Fruit fly (Drosophila melanogaster) whole organism, embryonic: ENCODE data around the gene CG15572.
"Not testable (repeated sequence)": the region's sequence is repeated elsewhere in the genome, so short reads cannot be mapped to it uniquely, and the experiment has no call there.

ENCODE experiments used
- BEAF-32 ChIP-seq: fragments of 200-800 bp; sonication (Bioruptor generic); optimal IDR thresholded peaks from 3 replicates; lab custom pipeline; 2017; ENCODE audit warnings: missing biosample characterization, missing genetic modification characterization, mild to moderate bottlenecking, moderate library complexity, missing genetic modification reagents
- Bgb ChIP-seq: fragments of 200-800 bp; sonication (Bioruptor generic); IDR thresholded peaks from 2 replicates; pipeline ENCODE4 v1.3.6; 2022; ENCODE audit warnings: missing biosample characterization, missing genetic modification characterization; ENCODE audit not compliant: partially characterized antibody
- CG11456 ChIP-seq: fragments of 200-800 bp; sonication (Bioruptor generic); IDR thresholded peaks from 3 replicates; pipeline ENCODE4 v1.3.6; 2022; ENCODE audit warnings: missing biosample characterization, missing genetic modification characterization
- CG13287 ChIP-seq: fragments of 200-800 bp; sonication (Bioruptor generic); IDR thresholded peaks from 2 replicates; pipeline ENCODE4 v1.3.6; 2022; ENCODE audit warnings: missing biosample characterization, missing genetic modification characterization; ENCODE audit not compliant: partially characterized antibody
- CG16813 ChIP-seq: fragments of 200-800 bp; sonication (Bioruptor generic); IDR thresholded peaks from 3 replicates; pipeline ENCODE4 v1.3.6; 2022; ENCODE audit warnings: missing biosample characterization, missing genetic modification characterization; ENCODE audit not compliant: partially characterized antibody
- CG32532 ChIP-seq: fragments of 200-800 bp; sonication (Bioruptor generic); IDR thresholded peaks from 2 replicates; pipeline ENCODE4 v1.3.6; 2022; ENCODE audit warnings: missing biosample characterization, missing genetic modification characterization
- CG34224 ChIP-seq: fragments of 200-800 bp; sonication (Bioruptor generic); IDR thresholded peaks from 3 replicates; pipeline ENCODE4 v1.3.6; 2022; ENCODE audit warnings: missing biosample characterization, missing genetic modification characterization; ENCODE audit not compliant: partially characterized antibody
- CG3995 ChIP-seq: fragments of 200-800 bp; sonication (Bioruptor generic); optimal IDR thresholded peaks from 3 replicates; lab custom pipeline; 2016; ENCODE audit warnings: missing biosample characterization, missing genetic modification characterization
- CG42726 ChIP-seq: fragments of 200-800 bp; sonication (Bioruptor generic); IDR thresholded peaks from 2 replicates; pipeline ENCODE4 v1.3.6; 2022; ENCODE audit warnings: missing biosample characterization, missing genetic modification characterization; ENCODE audit not compliant: partially characterized antibody
- CG6689 ChIP-seq: fragments of 200-800 bp; sonication (Bioruptor generic); IDR thresholded peaks from 2 replicates; pipeline ENCODE4 v1.3.6; 2022; ENCODE audit warnings: missing biosample characterization, missing genetic modification characterization
- CG8290 ChIP-seq, 3 experiments: fragments of 200-800 bp; sonication (Bioruptor generic); optimal IDR thresholded peaks; 2 replicates each; lab custom pipeline; 2016 to 2019; ENCODE audit warnings: missing biosample characterization in 3 of 3, missing genetic modification characterization in 3 of 3, mild to moderate bottlenecking in 2 of 3, moderate library complexity in 1 of 3
- CG9932 ChIP-seq: fragments of 200-800 bp; sonication (Bioruptor generic); IDR thresholded peaks from 2 replicates; pipeline ENCODE4 v1.3.6; 2022; ENCODE audit warnings: missing biosample characterization, missing genetic modification characterization
- Dll ChIP-seq: fragments of 200-800 bp; sonication (Bioruptor generic); IDR thresholded peaks from 4 replicates; pipeline ENCODE4 v1.3.6; 2022; ENCODE audit warnings: missing biosample characterization, missing genetic modification characterization; ENCODE audit not compliant: partially characterized antibody
- Dp ChIP-seq: fragments of 200-800 bp; sonication (Bioruptor generic); optimal IDR thresholded peaks from 2 replicates; lab custom pipeline; 2018; ENCODE audit warnings: missing biosample characterization, mild to moderate bottlenecking, missing genetic modification characterization, moderate library complexity
- Dref ChIP-seq: fragments of 200-800 bp; sonication (Bioruptor generic); IDR thresholded peaks from 2 replicates; pipeline ENCODE4 v1.3.6; 2022; ENCODE audit warnings: missing biosample characterization, missing genetic modification characterization
- E2f2 ChIP-seq: fragments of 200-800 bp; sonication (Bioruptor generic); IDR thresholded peaks from 2 replicates; pipeline ENCODE4 v1.3.6; 2022; ENCODE audit warnings: missing biosample characterization, missing genetic modification characterization
- Gug ChIP-seq: fragments of 200-800 bp; sonication (Bioruptor generic); IDR thresholded peaks from 4 replicates; pipeline ENCODE4 v1.3.6; 2022; ENCODE audit warnings: missing biosample characterization, missing genetic modification characterization
- HLH4C ChIP-seq: fragments of 200-800 bp; sonication (Bioruptor generic); IDR thresholded peaks from 3 replicates; pipeline ENCODE4 v1.3.6; 2022; ENCODE audit warnings: missing biosample characterization, missing genetic modification characterization; ENCODE audit not compliant: partially characterized antibody
- MBD-R2 ChIP-seq: fragments of 200-800 bp; sonication (Bioruptor generic); IDR thresholded peaks from 2 replicates; pipeline ENCODE4 v1.3.6; 2022; ENCODE audit warnings: missing biosample characterization, missing genetic modification characterization
- NFAT ChIP-seq: fragments of 200-800 bp; sonication (Bioruptor generic); IDR thresholded peaks from 2 replicates; pipeline ENCODE4 v1.3.6; 2022; ENCODE audit warnings: missing biosample characterization, missing genetic modification characterization
- Rfx ChIP-seq: fragments of 200-800 bp; sonication (Bioruptor generic); IDR thresholded peaks from 2 replicates; pipeline ENCODE4 v1.3.6; 2022; ENCODE audit warnings: missing biosample characterization, missing genetic modification characterization
- Scr ChIP-seq: fragments of 200-800 bp; sonication (Bioruptor generic); IDR thresholded peaks from 2 replicates; pipeline ENCODE4 v1.3.6; 2022; ENCODE audit warnings: missing biosample characterization, missing genetic modification characterization; ENCODE audit not compliant: partially characterized antibody
- Sry-δ ChIP-seq: fragments of 200-800 bp; sonication (Bioruptor generic); optimal IDR thresholded peaks from 2 replicates; lab custom pipeline; 2016; ENCODE audit warnings: missing biosample characterization, missing genetic modification characterization
- amos ChIP-seq: fragments of 200-800 bp; sonication (Bioruptor generic); IDR thresholded peaks from 2 replicates; pipeline ENCODE4 v1.3.6; 2022; ENCODE audit warnings: missing biosample characterization, missing genetic modification characterization; ENCODE audit not compliant: partially characterized antibody
- bbx ChIP-seq: fragments of 200-800 bp; sonication (Bioruptor generic); IDR thresholded peaks from 2 replicates; pipeline ENCODE4 v1.3.6; 2022; ENCODE audit warnings: missing biosample characterization, missing genetic modification characterization; ENCODE audit not compliant: partially characterized antibody
- crp ChIP-seq, 2 experiments: fragments of 200-800 bp; sonication (Bioruptor generic); optimal IDR thresholded peaks; 2 replicates in 1 of 2; 3 replicates in 1 of 2; lab custom pipeline; 2017; ENCODE audit warnings: missing biosample characterization in 2 of 2, missing genetic modification characterization in 2 of 2, mild to moderate bottlenecking in 1 of 2, moderate library complexity in 1 of 2
- cwo ChIP-seq: fragments of 200-800 bp; sonication (Bioruptor generic); optimal IDR thresholded peaks from 3 replicates; lab custom pipeline; 2017; ENCODE audit warnings: missing biosample characterization, missing genetic modification characterization, mild to moderate bottlenecking, moderate library complexity, missing genetic modification reagents
- dm ChIP-seq: fragments of 200-800 bp; sonication (Bioruptor generic); optimal IDR thresholded peaks from 3 replicates; lab custom pipeline; 2016; ENCODE audit warnings: missing biosample characterization, missing genetic modification characterization
- hbn ChIP-seq: fragments of 200-800 bp; sonication (Bioruptor generic); IDR thresholded peaks from 2 replicates; pipeline ENCODE4 v1.3.6; 2022; ENCODE audit warnings: missing biosample characterization, missing genetic modification characterization; ENCODE audit not compliant: partially characterized antibody
- knrl ChIP-seq: fragments of 200-800 bp; sonication (Bioruptor generic); IDR thresholded peaks from 3 replicates; pipeline ENCODE4 v1.3.6; 2022; ENCODE audit warnings: missing biosample characterization, missing genetic modification characterization; ENCODE audit not compliant: partially characterized antibody
- prd ChIP-seq, 3 experiments: fragments of >200 bp in 2 of 3; fragments of 200-800 bp in 1 of 3; sonication (Bioruptor generic) in 1 of 3; optimal IDR thresholded peaks in 2 of 3; IDR thresholded peaks in 1 of 3; 2 replicates in 2 of 3; 3 replicates in 1 of 3; pipeline versions ENCODE4 v1.3.6 to Lab custom; 2017 to 2022; ENCODE audit warnings: missing biosample characterization in 1 of 3, missing genetic modification characterization in 1 of 3
- pzg ChIP-seq: fragments of 200-800 bp; sonication (Bioruptor generic); optimal IDR thresholded peaks from 3 replicates; lab custom pipeline; 2018; ENCODE audit warnings: missing biosample characterization, mild to moderate bottlenecking, missing genetic modification characterization, moderate library complexity
- row ChIP-seq: fragments of 200-800 bp; sonication (Bioruptor generic); IDR thresholded peaks from 3 replicates; pipeline ENCODE4 v1.3.6; 2022; ENCODE audit warnings: missing biosample characterization, missing genetic modification characterization
- slbo ChIP-seq: fragments of 200-800 bp; sonication (Bioruptor generic); IDR thresholded peaks from 2 replicates; pipeline ENCODE4 v1.3.6; 2022; ENCODE audit warnings: missing biosample characterization, missing genetic modification characterization
- tgo ChIP-seq: fragments of 200-800 bp; sonication (Bioruptor generic); IDR thresholded peaks from 3 replicates; pipeline ENCODE4 v1.3.6; 2022; ENCODE audit warnings: missing biosample characterization, missing genetic modification characterization
- vnd ChIP-seq: fragments of 200-800 bp; sonication (Bioruptor generic); IDR thresholded peaks from 3 replicates; pipeline ENCODE4 v1.3.6; 2022; ENCODE audit warnings: missing biosample characterization, missing genetic modification characterization; ENCODE audit not compliant: partially characterized antibody
- vvl ChIP-seq: fragments of 200-800 bp; sonication (Bioruptor generic); IDR thresholded peaks from 2 replicates; pipeline ENCODE4 v1.3.6; 2022; ENCODE audit warnings: missing biosample characterization, missing genetic modification characterization

Gene CG15572

DNA sequence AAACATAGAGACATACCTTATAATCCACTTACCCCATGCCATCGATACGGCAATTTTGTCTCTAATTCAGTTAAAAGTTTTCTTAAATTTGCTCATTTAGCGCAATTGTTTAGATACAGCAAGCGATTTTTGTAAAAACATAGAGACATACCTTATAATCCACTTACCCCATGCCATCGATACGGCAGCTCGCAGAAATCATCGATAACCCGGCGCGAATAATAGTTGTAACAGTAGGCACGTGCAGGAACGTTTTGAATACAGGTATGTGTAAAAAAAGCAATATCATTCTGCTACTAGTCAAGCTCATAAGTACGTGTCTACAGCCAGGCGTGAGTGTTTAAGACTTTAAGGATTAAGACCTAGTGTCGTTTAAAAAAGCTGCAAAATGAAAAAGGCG lies 50.7 kb downstream of the CG15572 start, which contains the start of gene NO66:
Gene NO66 (plus strand): TSS at position 199 of the 400 bp plus-strand sequence.
- TF ChIP-seq CG3995 (peak; percentile 77), Dp (GFP tag; lab: Kevin White, UChicago) (peak; percentile 28), CG9932 (GFP tag; lab: Robert Waterston, UW) (peak; percentile 41; the same call in 1 of the 2 replicates), CG32532 (GFP tag; lab: Robert Waterston, UW) (peak; percentile 25; the same call in 1 of the 2 replicates), Sry-δ (GFP tag; lab: Kevin White, UChicago) (peak; percentile 1), Gug (GFP tag; lab: Robert Waterston, UW) (peak; percentile 15; the same call in 1 of the 4 replicates), row (GFP tag; lab: Robert Waterston, UW) (peak; percentile 69), cwo (GFP tag; lab: Kevin White, UChicago) (peak; percentile 47), Rfx (GFP tag; lab: Robert Waterston, UW) (peak; percentile 46; the same call in 1 of the 2 replicates), Bgb (peak; percentile 52), NFAT (GFP tag; lab: Robert Waterston, UW) (peak; percentile 7; the same call in 1 of the 2 replicates), bbx (GFP tag; lab: Robert Waterston, UW) (peak; percentile 63), CG16813 (peak; percentile 43; the same call in 1 of the 3 replicates), hbn (GFP tag; lab: Robert Waterston, UW) (0 out of 2 replicates have a peak, but pooled peaks have one; percentile 42), CG34224 (GFP tag; lab: Robert Waterston, UW) (0 out of 3 replicates have a peak, but pooled peaks have one; percentile 21), MBD-R2 (GFP tag; lab: Robert Waterston, UW) (peak; percentile 51), CG42726 (GFP tag; lab: Robert Waterston, UW) (0 out of 2 replicates have a peak, but pooled peaks have one; percentile 30), CG13287 (peak; percentile 57; the same call in 1 of the 2 replicates), slbo (GFP tag; lab: Robert Waterston, UW) (peak; percentile 44; the same call in 1 of the 2 replicates), dm (peak; percentile 22), knrl (peak; percentile 19; the same call in 1 of the 3 replicates), pzg (GFP tag; lab: Kevin White, UChicago) (peak; percentile 31), CG8290 (tag; optimal IDR thresholded peaks at IDR 0.05; lab: Kevin White, UChicago) (peak in 1 of 2 experiments; percentile 27), vnd (GFP tag; lab: Robert Waterston, UW) (0 out of 3 replicates have a peak, but pooled peaks have one; percentile 18), Dll (GFP tag; lab: Robert Waterston, UW) (0 out of 4 replicates have a peak, but pooled peaks have one; percentile 34), Scr (GFP tag; lab: Robert Waterston, UW) (peak; percentile 58), E2f2 (peak; percentile 50), amos (GFP tag; lab: Robert Waterston, UW) (peak; percentile 58; the same call in 1 of the 2 replicates), vvl (peak; percentile 20; the same call in 1 of the 2 replicates), HLH4C (GFP tag; lab: Robert Waterston, UW) (0 out of 3 replicates have a peak, but pooled peaks have one; percentile 19), BEAF-32 (GFP tag; lab: Kevin White, UChicago) (peak; percentile 55), CG6689 (GFP tag; lab: Robert Waterston, UW) (peak; percentile 87), Dref (GFP tag; lab: Robert Waterston, UW) (peak; percentile 73), crp (GFP tag; optimal IDR thresholded peaks at IDR 0.05; lab: Kevin White, UChicago) (peak in 1 of 2 experiments; percentile 0), CG11456 (0 out of 3 replicates have a peak, but pooled peaks have one; percentile 42), prd (GFP tag; IDR thresholded peaks at IDR 0.05; lab: Robert Waterston, UW) (peak; percentile 16; the same call in 1 of the 3 replicates), tgo (GFP tag; lab: Robert Waterston, UW) (peak; percentile 16; the same call in 1 of the 3 replicates)
- TF ChIP-seq CG8290 (GFP tag; optimal IDR thresholded peaks at IDR 0.05; lab: Kevin White, UChicago); prd (optimal IDR thresholded peaks at IDR 0.05; lab: Kevin White, UChicago): not testable (repeated sequence)
- TF ChIP-seq, all 482 proteins: peak for 37; not testable (repeated sequence) for 445
